Fruit fly (Drosophila melanogaster) whole organism, prepupa: ENCODE data around the gene Rsod.

Experiments used
- CG11762 ChIP-seq: fragments of 200-800 bp; sonication (Bioruptor generic); optimal IDR thresholded peaks from 3 replicates; lab custom pipeline; 2016; ENCODE audit warnings: missing biosample characterization, missing genetic modification characterization; ENCODE audit not compliant: insufficient read depth
- CG31627 ChIP-seq: fragments of 200-800 bp; sonication (Bioruptor generic); optimal IDR thresholded peaks from 3 replicates; lab custom pipeline; 2016; ENCODE audit warnings: missing biosample characterization, missing genetic modification characterization

dm6 chr3R:30150602-30151001 is 20.4 kb downstream of the Rsod start:
- TF ChIP-seq CG11762 (GFP tag; lab: Kevin White, UChicago) (no peak), CG31627 (GFP tag; lab: Kevin White, UChicago) (no peak)
